Fruit fly (Drosophila melanogaster) whole organism, embryonic: ENCODE measurements around the gene CG8509.
A peak's percentile ranks its signal among the peaks of the same experiment; 100 is the strongest.

Experiments
- Ada2b ChIP-seq: fragments of 200-800 bp; sonication (Bioruptor generic); IDR thresholded peaks from 2 replicates; pipeline ENCODE4 v1.3.6; 2022; ENCODE audit warnings: missing biosample characterization, missing genetic modification characterization
- B-H2 ChIP-seq: fragments of 200-800 bp; sonication (Bioruptor generic); optimal IDR thresholded peaks from 2 replicates; lab custom pipeline; 2018; ENCODE audit warnings: missing biosample characterization, mild to moderate bottlenecking, missing genetic modification characterization
- BEAF-32 ChIP-seq: fragments of 200-800 bp; sonication (Bioruptor generic); optimal IDR thresholded peaks from 3 replicates; lab custom pipeline; 2017; ENCODE audit warnings: missing biosample characterization, missing genetic modification characterization, mild to moderate bottlenecking, moderate library complexity, missing genetic modification reagents
- CG11247 ChIP-seq: fragments of 200-800 bp; sonication (Bioruptor generic); IDR thresholded peaks from 2 replicates; pipeline ENCODE4 v1.3.6; 2022; ENCODE audit warnings: missing biosample characterization, missing genetic modification characterization
- CG11696 ChIP-seq: fragments of 200-800 bp; sonication (Bioruptor generic); IDR thresholded peaks from 2 replicates; pipeline ENCODE4 v1.3.6; 2022; ENCODE audit warnings: missing biosample characterization, missing genetic modification characterization
- CG11723 ChIP-seq: fragments of 200-800 bp; sonication (Bioruptor generic); optimal IDR thresholded peaks from 2 replicates; lab custom pipeline; 2017; ENCODE audit warnings: missing biosample characterization, mild to moderate bottlenecking, missing genetic modification characterization
- CG13624 ChIP-seq: fragments of 200-800 bp; sonication (Bioruptor generic); optimal IDR thresholded peaks from 2 replicates; lab custom pipeline; 2016; ENCODE audit warnings: missing biosample characterization, missing genetic modification characterization
- CG14710 ChIP-seq: fragments of 200-800 bp; sonication (Bioruptor generic); optimal IDR thresholded peaks from 3 replicates; lab custom pipeline; 2019; ENCODE audit warnings: missing biosample characterization, mild to moderate bottlenecking, missing genetic modification characterization, moderate library complexity
- CG15269 ChIP-seq: fragments of 200-800 bp; sonication (Bioruptor generic); optimal IDR thresholded peaks from 2 replicates; lab custom pipeline; 2018; ENCODE audit warnings: missing biosample characterization, mild to moderate bottlenecking, missing genetic modification characterization, moderate library complexity
- CG1603 ChIP-seq: fragments of 200-800 bp; sonication (Bioruptor generic); optimal IDR thresholded peaks from 2 replicates; lab custom pipeline; 2019; ENCODE audit warnings: missing biosample characterization, mild to moderate bottlenecking, missing genetic modification characterization, moderate library complexity
- CG17186 ChIP-seq: fragments of 200-800 bp; sonication (Bioruptor generic); optimal IDR thresholded peaks from 3 replicates; lab custom pipeline; 2017; ENCODE audit warnings: missing biosample characterization, missing genetic modification reagents, missing genetic modification characterization
- CG17612 ChIP-seq: fragments of 200-800 bp; sonication (Bioruptor generic); IDR thresholded peaks from 2 replicates; pipeline ENCODE4 v1.3.6; 2022; ENCODE audit warnings: missing biosample characterization, missing genetic modification characterization
- CG17802 ChIP-seq: fragments of 200-800 bp; sonication (Bioruptor generic); optimal IDR thresholded peaks from 2 replicates; lab custom pipeline; 2018; ENCODE audit warnings: missing biosample characterization, mild to moderate bottlenecking, missing genetic modification characterization, moderate library complexity
- CG18599 ChIP-seq: fragments of 200-800 bp; sonication (Bioruptor generic); optimal IDR thresholded peaks from 3 replicates; lab custom pipeline; 2017; ENCODE audit warnings: missing biosample characterization, missing genetic modification characterization, mild to moderate bottlenecking, moderate library complexity, missing genetic modification reagents
- CG2120 ChIP-seq: fragments of 200-800 bp; sonication (Bioruptor generic); optimal IDR thresholded peaks from 3 replicates; lab custom pipeline; 2016; ENCODE audit warnings: missing biosample characterization, missing genetic modification characterization
- CG4282 ChIP-seq: fragments of 200-800 bp; sonication (Bioruptor generic); optimal IDR thresholded peaks from 2 replicates; lab custom pipeline; 2016; ENCODE audit warnings: missing biosample characterization, missing genetic modification characterization
- CG4617 ChIP-seq: fragments of 200-800 bp; sonication (Bioruptor generic); optimal IDR thresholded peaks from 3 replicates; lab custom pipeline; 2016; ENCODE audit warnings: missing biosample characterization, missing genetic modification characterization, borderline replicate concordance
- CG6654 ChIP-seq: fragments of 200-800 bp; sonication (Bioruptor generic); optimal IDR thresholded peaks from 2 replicates; lab custom pipeline; 2017; ENCODE audit warnings: missing biosample characterization, mild to moderate bottlenecking, missing genetic modification characterization
- CG6854 ChIP-seq: fragments of 200-800 bp; sonication (Bioruptor generic); optimal IDR thresholded peaks from 3 replicates; lab custom pipeline; 2017; ENCODE audit warnings: missing biosample characterization, mild to moderate bottlenecking, missing genetic modification characterization
- CG7963 ChIP-seq: fragments of 200-800 bp; sonication (Bioruptor generic); IDR thresholded peaks from 3 replicates; pipeline ENCODE4 v1.3.6; 2022; ENCODE audit warnings: missing biosample characterization, missing genetic modification characterization; ENCODE audit not compliant: partially characterized antibody
- CG8359 ChIP-seq: fragments of 200-800 bp; sonication (Bioruptor generic); optimal IDR thresholded peaks from 2 replicates; lab custom pipeline; 2017; ENCODE audit warnings: missing biosample characterization, mild to moderate bottlenecking, missing genetic modification characterization, borderline replicate concordance
- Camta ChIP-seq: fragments of 200-800 bp; sonication (Bioruptor generic); optimal IDR thresholded peaks from 2 replicates; lab custom pipeline; 2016; ENCODE audit warnings: missing biosample characterization, missing genetic modification characterization
- Dll ChIP-seq: fragments of 200-800 bp; sonication (Bioruptor generic); IDR thresholded peaks from 4 replicates; pipeline ENCODE4 v1.3.6; 2022; ENCODE audit warnings: missing biosample characterization, missing genetic modification characterization; ENCODE audit not compliant: partially characterized antibody
- Doc3 ChIP-seq: fragments of 200-800 bp; sonication (Bioruptor generic); IDR thresholded peaks from 3 replicates; pipeline ENCODE4 v1.3.6; 2022; ENCODE audit warnings: missing biosample characterization, missing genetic modification characterization; ENCODE audit not compliant: partially characterized antibody
- Drgx ChIP-seq: fragments of 200-800 bp; sonication (Bioruptor generic); IDR thresholded peaks from 2 replicates; pipeline ENCODE4 v1.3.6; 2022; ENCODE audit warnings: missing biosample characterization, missing genetic modification characterization
- E2f1 ChIP-seq: fragments of 200-800 bp; sonication (Bioruptor generic); IDR thresholded peaks from 2 replicates; pipeline ENCODE4 v1.3.6; 2022; ENCODE audit warnings: missing biosample characterization, missing genetic modification characterization
- Fer1 ChIP-seq: fragments of 200-800 bp; sonication (Bioruptor generic); optimal IDR thresholded peaks from 2 replicates; lab custom pipeline; 2017; ENCODE audit warnings: missing biosample characterization, mild to moderate bottlenecking, missing genetic modification characterization
- Fer3 ChIP-seq: fragments of 200-800 bp; sonication (Bioruptor generic); optimal IDR thresholded peaks from 2 replicates; lab custom pipeline; 2018; ENCODE audit warnings: missing biosample characterization, mild to moderate bottlenecking, missing genetic modification characterization, moderate library complexity
- MESR4 ChIP-seq: fragments of 200-800 bp; sonication (Bioruptor generic); optimal IDR thresholded peaks from 2 replicates; lab custom pipeline; 2018; ENCODE audit warnings: missing biosample characterization, mild to moderate bottlenecking, missing genetic modification characterization, moderate library complexity
- Meics ChIP-seq: fragments of 200-800 bp; sonication (Bioruptor generic); optimal IDR thresholded peaks from 2 replicates; lab custom pipeline; 2017; ENCODE audit warnings: missing biosample characterization, mild to moderate bottlenecking, missing genetic modification characterization
- Nf-YC ChIP-seq: fragments of 200-800 bp; optimal IDR thresholded peaks from 3 replicates; lab custom pipeline; 2019; ENCODE audit warnings: missing biosample characterization, mild to moderate bottlenecking, missing genetic modification characterization, moderate library complexity
- Ravus ChIP-seq: fragments of 200-800 bp; sonication (Bioruptor generic); IDR thresholded peaks from 2 replicates; pipeline ENCODE4 v1.3.6; 2022; ENCODE audit warnings: missing biosample characterization, missing genetic modification characterization
- Scr ChIP-seq: fragments of 200-800 bp; sonication (Bioruptor generic); IDR thresholded peaks from 2 replicates; pipeline ENCODE4 v1.3.6; 2022; ENCODE audit warnings: missing biosample characterization, missing genetic modification characterization; ENCODE audit not compliant: partially characterized antibody
- Usf ChIP-seq: fragments of 200-800 bp; sonication (Bioruptor generic); optimal IDR thresholded peaks from 2 replicates; lab custom pipeline; 2017; ENCODE audit warnings: missing genotype, missing biosample characterization, missing genetic modification characterization
- amos ChIP-seq: fragments of 200-800 bp; sonication (Bioruptor generic); IDR thresholded peaks from 2 replicates; pipeline ENCODE4 v1.3.6; 2022; ENCODE audit warnings: missing biosample characterization, missing genetic modification characterization; ENCODE audit not compliant: partially characterized antibody
- ato ChIP-seq: fragments of 200-800 bp; sonication (Bioruptor generic); IDR thresholded peaks from 2 replicates; pipeline ENCODE4 v1.3.6; 2022; ENCODE audit warnings: missing biosample characterization, missing genetic modification characterization; ENCODE audit not compliant: partially characterized antibody
- eve ChIP-seq, 2 experiments: fragments of >200 bp; optimal IDR thresholded peaks; 2 replicates each; lab custom pipeline; 2017; ENCODE audit warnings: missing biosample characterization in 2 of 2, missing genetic modification characterization in 2 of 2
- gcm ChIP-seq: fragments of 200-800 bp; sonication (Bioruptor generic); optimal IDR thresholded peaks from 2 replicates; lab custom pipeline; 2019; ENCODE audit warnings: missing biosample characterization, mild to moderate bottlenecking, missing genetic modification characterization, moderate library complexity
- gsb-n ChIP-seq: fragments of 200-800 bp; sonication (Bioruptor generic); optimal IDR thresholded peaks from 3 replicates; lab custom pipeline; 2018; ENCODE audit warnings: missing biosample characterization, mild to moderate bottlenecking, missing genetic modification characterization
- h ChIP-seq: fragments of >200 bp; optimal IDR thresholded peaks from 2 replicates; lab custom pipeline; 2017
- hbn ChIP-seq: fragments of 200-800 bp; sonication (Bioruptor generic); IDR thresholded peaks from 2 replicates; pipeline ENCODE4 v1.3.6; 2022; ENCODE audit warnings: missing biosample characterization, missing genetic modification characterization; ENCODE audit not compliant: partially characterized antibody
- inv ChIP-seq: fragments of 200-800 bp; sonication (Bioruptor generic); IDR thresholded peaks from 2 replicates; pipeline ENCODE4 v1.3.6; 2022; ENCODE audit warnings: missing biosample characterization, missing genetic modification characterization; ENCODE audit not compliant: partially characterized antibody
- mld ChIP-seq: fragments of 200-800 bp; sonication (Bioruptor generic); IDR thresholded peaks from 3 replicates; pipeline ENCODE4 v1.3.6; 2022; ENCODE audit warnings: missing biosample characterization, missing genetic modification characterization; ENCODE audit not compliant: partially characterized antibody
- nerfin-2 ChIP-seq: fragments of 200-800 bp; sonication (Bioruptor generic); IDR thresholded peaks from 2 replicates; pipeline ENCODE4 v1.3.6; 2022; ENCODE audit warnings: missing biosample characterization, missing genetic modification characterization; ENCODE audit not compliant: partially characterized antibody
- sug ChIP-seq: fragments of 200-800 bp; optimal IDR thresholded peaks from 2 replicates; lab custom pipeline; 2019; ENCODE audit warnings: missing biosample characterization, mild to moderate bottlenecking, missing genetic modification characterization, moderate library complexity
- unc-4 ChIP-seq: fragments of 200-800 bp; sonication (Bioruptor generic); IDR thresholded peaks from 2 replicates; pipeline ENCODE4 v1.3.6; 2022; ENCODE audit warnings: missing biosample characterization, missing genetic modification characterization; ENCODE audit not compliant: partially characterized antibody
- wek ChIP-seq: fragments of 200-800 bp; sonication (Bioruptor generic); optimal IDR thresholded peaks from 3 replicates; lab custom pipeline; 2018; ENCODE audit warnings: missing biosample characterization, mild to moderate bottlenecking, missing genetic modification characterization, moderate library complexity

Gene CG8509

dm6 chrX:15802880-15803650 lies 6.3 kb upstream of the CG8509 start (continued):
- TF ChIP-seq unc-4 (GFP tag; lab: Robert Waterston, UW) (peak; percentile 73), B-H2 (peak; percentile 31), sug (tag; lab: Kevin White, UChicago) (peak; percentile 54), CG4282 (GFP tag; lab: Kevin White, UChicago) (no peak), mld (0 out of 3 replicates have a peak, but pooled peaks have one; percentile 37), nerfin-2 (GFP tag; lab: Robert Waterston, UW) (peak; percentile 53; the same call in 1 of the 2 replicates), CG2120 (GFP tag; lab: Kevin White, UChicago) (peak; percentile 31), CG17186 (GFP tag; lab: Kevin White, UChicago) (no peak), eve (GFP tag; optimal IDR thresholded peaks at IDR 0.05; lab: Kevin White, UChicago) (peak in 1 of 2 experiments; percentile 38), Usf (GFP tag; lab: Kevin White, UChicago) (no peak), inv (GFP tag; lab: Robert Waterston, UW) (peak; percentile 70), CG7963 (GFP tag; lab: Robert Waterston, UW) (0 out of 3 replicates have a peak, but pooled peaks have one; percentile 38), CG11247 (GFP tag; lab: Robert Waterston, UW) (peak; percentile 17; the same call in 1 of the 2 replicates), E2f1 (GFP tag; lab: Robert Waterston, UW) (no peak), Ada2b (GFP tag; lab: Robert Waterston, UW) (no peak), h (no peak), CG17612 (GFP tag; lab: Robert Waterston, UW) (no peak), CG6854 (no peak), CG18599 (GFP tag; lab: Kevin White, UChicago) (peak; percentile 33), CG13624 (no peak), CG17802 (tag; lab: Kevin White, UChicago) (peak; percentile 53), Doc3 (GFP tag; lab: Robert Waterston, UW) (peak; percentile 64), BEAF-32 (GFP tag; lab: Kevin White, UChicago) (peak; percentile 76), CG11723 (GFP tag; lab: Kevin White, UChicago) (no peak), wek (GFP tag; lab: Kevin White, UChicago) (no peak), CG14710 (tag; lab: Kevin White, UChicago) (peak; percentile 28), gcm (GFP tag; lab: Kevin White, UChicago) (peak; percentile 21), CG1603 (tag; lab: Kevin White, UChicago) (peak; percentile 30), Dll (peak; percentile 75; the same call in 3 of the 4 replicates), Camta (GFP tag; lab: Kevin White, UChicago) (no peak), CG8359 (GFP tag; lab: Kevin White, UChicago) (no peak), Fer3 (tag; lab: Kevin White, UChicago) (peak; percentile 7), Nf-YC (tag; lab: Kevin White, UChicago) (peak; percentile 88), CG6654 (GFP tag; lab: Kevin White, UChicago) (no peak), Fer1 (GFP tag; lab: Kevin White, UChicago) (peak; percentile 6), ato (peak; percentile 55), MESR4 (GFP tag; lab: Kevin White, UChicago) (peak; percentile 22), CG15269 (tag; lab: Kevin White, UChicago) (no peak), Scr (GFP tag; lab: Robert Waterston, UW) (peak; percentile 81), Drgx (GFP tag; lab: Robert Waterston, UW) (no peak), Ravus (GFP tag; lab: Robert Waterston, UW) (no peak), amos (GFP tag; lab: Robert Waterston, UW) (peak; percentile 86; the same call in 1 of the 2 replicates), Meics (GFP tag; lab: Kevin White, UChicago) (peak; percentile 52), CG4617 (GFP tag; lab: Kevin White, UChicago) (peak; percentile 31), gsb-n (tag; lab: Kevin White, UChicago) (no peak), hbn (GFP tag; lab: Robert Waterston, UW) (peak; percentile 66; the same call in 1 of the 2 replicates), CG11696 (no peak)
